Worm (Caenorhabditis elegans): ENCODE measurements around the gene soap-1.

DNA sequence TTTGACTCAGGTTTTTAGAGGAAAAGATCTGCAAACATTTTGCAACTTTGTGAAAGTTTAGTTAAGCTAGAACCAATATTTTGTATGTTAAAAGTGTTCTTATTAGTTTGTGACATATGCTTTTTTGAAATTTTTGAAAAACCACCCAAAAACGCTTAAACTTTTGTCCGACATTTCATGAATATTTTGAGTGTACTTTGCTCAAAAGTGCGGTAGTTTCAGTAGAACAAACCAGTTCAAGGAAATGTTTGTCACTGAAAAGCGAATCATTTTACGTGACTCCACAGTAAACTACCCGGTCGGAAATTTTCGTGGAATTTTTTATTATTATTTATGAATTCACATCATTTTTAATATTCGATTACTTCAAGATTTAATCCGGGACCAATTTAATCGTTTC lies 30.2 kb downstream of the soap-1 start, which contains the start of gene pitr-5:
- no peak for TF ChIP-seq nhr-48 (tag; optimal IDR thresholded peaks at IDR 0.05)
- TF ChIP-seq set-16 (GFP tag; IDR thresholded peaks at IDR 0.05), result no peak
- TF ChIP-seq aly-2 (tag; optimal IDR thresholded peaks at IDR 0.05), result no peak
- TF ChIP-seq egl-27 (tag; optimal IDR thresholded peaks at IDR 0.05), result no peak
- TF ChIP-seq fos-1 (tag; optimal IDR thresholded peaks at IDR 0.05), result no peak
- no peak for TF ChIP-seq ama-1 (optimal IDR thresholded peaks at IDR 0.05)
- TF ChIP-seq hlh-11 (tag; optimal IDR thresholded peaks at IDR 0.05), result no peak

Measured in whole organism, L4 larva.